Fruit fly (Drosophila melanogaster): ENCODE results near the gene fzo.

dm6 chr3R:23211745-23212254 lies 8.0 kb upstream of the fzo start:
- no peak for TF ChIP-seq EcR (GFP tag; optimal IDR thresholded peaks at IDR 0.05)
- no peak for TF ChIP-seq pan (optimal IDR thresholded peaks at IDR 0.05)
- no peak for TF ChIP-seq usp (GFP tag; optimal IDR thresholded peaks at IDR 0.05)
